Worm (Caenorhabditis elegans) whole organism, L1 larva: ENCODE data around the gene tsct-1.

Source experiments
- aha-1 ChIP-seq: fragments of 150-350 bp; optimal IDR thresholded peaks from 2 replicates; lab custom pipeline; 2014; ENCODE audit warnings: missing biosample characterization, missing genetic modification characterization
- aly-2 ChIP-seq: fragments of 150-350 bp; optimal IDR thresholded peaks from 2 replicates; lab custom pipeline; 2014; ENCODE audit warnings: missing biosample characterization, missing genetic modification characterization
- dpl-1 ChIP-seq, 3 experiments: fragments of 150-350 bp in 2 of 3; sonication (generic microtip) in 1 of 3; optimal IDR thresholded peaks; 2 replicates each; lab custom pipeline; 2014 to 2017; ENCODE audit warnings: missing biosample characterization in 3 of 3, missing genetic modification characterization in 3 of 3, missing genetic modification reagents in 3 of 3
- lin-15B ChIP-seq: fragments of 150-350 bp; sonication (generic microtip); optimal IDR thresholded peaks from 3 replicates; lab custom pipeline; 2014; ENCODE audit warnings: missing biosample characterization, missing genetic modification characterization
- nhr-11 ChIP-seq: fragments of 150-350 bp; optimal IDR thresholded peaks from 2 replicates; lab custom pipeline; 2014; ENCODE audit warnings: missing biosample characterization, missing genetic modification characterization
- nhr-237 ChIP-seq: fragments of 150-350 bp; optimal IDR thresholded peaks from 2 replicates; lab custom pipeline; 2014; ENCODE audit warnings: missing biosample characterization, missing genetic modification characterization
- sox-4 ChIP-seq: sonication (generic microtip); optimal IDR thresholded peaks from 2 replicates; lab custom pipeline; 2016; ENCODE audit warnings: missing genetic modification characterization, missing compliant biosample characterization
- tbx-2 ChIP-seq: sonication (generic microtip); optimal IDR thresholded peaks from 2 replicates; lab custom pipeline; 2016; ENCODE audit warnings: missing genetic modification characterization, missing compliant biosample characterization
- zag-1 ChIP-seq: fragments of 150-350 bp; optimal IDR thresholded peaks from 2 replicates; lab custom pipeline; 2014; ENCODE audit warnings: missing biosample characterization, missing genetic modification characterization

DNA sequence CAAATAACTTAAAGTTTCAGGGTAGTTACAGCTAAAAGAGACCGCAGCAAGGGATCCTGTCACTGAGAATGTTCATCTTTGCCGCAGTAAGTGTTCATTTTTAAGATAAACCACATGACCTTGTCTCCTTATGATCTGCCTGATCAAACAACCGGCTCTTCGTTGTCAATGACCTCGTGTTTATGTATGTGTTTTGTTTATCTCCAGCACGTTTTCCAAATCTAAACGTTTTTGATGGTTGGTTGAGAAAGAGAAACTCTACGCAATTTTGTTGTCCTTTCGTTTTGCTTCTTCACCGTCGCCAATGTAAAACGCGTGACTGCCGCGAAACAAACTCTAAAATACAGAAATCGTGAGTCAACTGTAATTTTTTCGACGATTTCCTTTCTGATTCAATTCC, at the start of gene tsct-1:
- TF ChIP-seq zag-1 (tag; lab: Kevin White, UChicago) (no peak), aha-1 (no peak), lin-15B (tag; lab: Kevin White, UChicago) (no peak), aly-2 (tag; lab: Kevin White, UChicago) (no peak), dpl-1 (GFP tag; optimal IDR thresholded peaks at IDR 0.05; lab: Kevin White, UChicago) (no peak), tbx-2 (no peak), nhr-237 (tag; lab: Kevin White, UChicago) (no peak), sox-4 (no peak), nhr-11 (tag; lab: Kevin White, UChicago) (no peak)
